Fruit fly (Drosophila melanogaster) S2 (cell line): ENCODE measurements around the gene Mob3.

Experiments used
- CG8478 ChIP-seq: fragments of >200 bp; optimal IDR thresholded peaks from 2 replicates; lab custom pipeline; 2018
- CTCF ChIP-seq, 2 experiments: fragments of >200 bp; optimal IDR thresholded peaks; 2 replicates each; lab custom pipeline; 2018

- no peak for TF ChIP-seq CG8478 (lab: Kevin White, UChicago)
- no peak for TF ChIP-seq CTCF (optimal IDR thresholded peaks at IDR 0.05; lab: Kevin White, UChicago)
These were observed 13.5 kb upstream of the Mob3 start, which contains the start of gene Ror for dm6 chr2L:10251592-10251991.
